Worm (Caenorhabditis elegans): ENCODE results near the gene H25K10.4.

The H25K10.4 gene

ce11 chrIV:16225747-16226146 is at the start of gene H25K10.4:
H25K10.4 (plus strand) TSS chrIV:16226047.
- TF ChIP-seq ceh-36 (tag; optimal IDR thresholded peaks at IDR 0.05) (no peak), scrt-1 (GFP tag; IDR thresholded peaks at IDR 0.05) (no peak), ets-7 (tag; optimal IDR thresholded peaks at IDR 0.05) (no peak), flt-1 (GFP tag; IDR thresholded peaks at IDR 0.05) (no peak), sea-1 (GFP tag; conservative IDR thresholded peaks at IDR 0.05) (no peak), ceh-13 (GFP tag; optimal IDR thresholded peaks at IDR 0.05) (no peak), hmbx-1 (tag; optimal IDR thresholded peaks at IDR 0.05) (no peak), tbx-37 (GFP tag; conservative IDR thresholded peaks at IDR 0.05) (no peak), hmg-4 (GFP tag; optimal IDR thresholded peaks at IDR 0.05) (no peak), tbx-11 (GFP tag; IDR thresholded peaks at IDR 0.05) (no peak), tra-4 (tag; optimal IDR thresholded peaks at IDR 0.05) (no peak)

- TF ChIP-seq flt-1 (GFP tag; IDR thresholded peaks at IDR 0.05) (no peak), F13C5.2 (tag; optimal IDR thresholded peaks at IDR 0.05) (no peak), ceh-13 (GFP tag; optimal IDR thresholded peaks at IDR 0.05) (no peak), B0310.2 (tag; optimal IDR thresholded peaks at IDR 0.05) (no peak), sea-1 (GFP tag; conservative IDR thresholded peaks at IDR 0.05) (no peak), tra-4 (tag; optimal IDR thresholded peaks at IDR 0.05) (no peak), tbx-11 (GFP tag; IDR thresholded peaks at IDR 0.05) (no peak), tbx-37 (GFP tag; conservative IDR thresholded peaks at IDR 0.05) (no peak), hnd-1 (tag; optimal IDR thresholded peaks at IDR 0.05) (no peak), ets-7 (tag; optimal IDR thresholded peaks at IDR 0.05) (no peak), pes-1 (GFP tag; IDR thresholded peaks at IDR 0.05) (no peak), ceh-36 (tag; optimal IDR thresholded peaks at IDR 0.05) (no peak), ama-1 (optimal IDR thresholded peaks at IDR 0.05) (no peak), hmg-4 (GFP tag; optimal IDR thresholded peaks at IDR 0.05) (no peak), scrt-1 (GFP tag; IDR thresholded peaks at IDR 0.05) (no peak), aly-1 (tag; optimal IDR thresholded peaks at IDR 0.05) (no peak)
Measured at ce11 chrIV:16176808-16177207, 49.0 kb upstream of the H25K10.4 start.

- TF ChIP-seq tbx-37 (GFP tag; conservative IDR thresholded peaks at IDR 0.05) (no peak), aly-1 (tag; optimal IDR thresholded peaks at IDR 0.05) (no peak), scrt-1 (GFP tag; IDR thresholded peaks at IDR 0.05) (no peak), tra-4 (tag; optimal IDR thresholded peaks at IDR 0.05) (no peak), flt-1 (GFP tag; IDR thresholded peaks at IDR 0.05) (no peak), pes-1 (GFP tag; IDR thresholded peaks at IDR 0.05) (no peak), tbx-11 (GFP tag; IDR thresholded peaks at IDR 0.05) (no peak), ets-7 (tag; optimal IDR thresholded peaks at IDR 0.05) (no peak), hnd-1 (tag; optimal IDR thresholded peaks at IDR 0.05) (no peak), hmbx-1 (tag; optimal IDR thresholded peaks at IDR 0.05) (no peak), ceh-13 (GFP tag; optimal IDR thresholded peaks at IDR 0.05) (no peak), sea-1 (GFP tag; conservative IDR thresholded peaks at IDR 0.05) (no peak), ama-1 (optimal IDR thresholded peaks at IDR 0.05) (no peak), F13C5.2 (tag; optimal IDR thresholded peaks at IDR 0.05) (no peak), B0310.2 (tag; optimal IDR thresholded peaks at IDR 0.05) (no peak), ceh-36 (tag; optimal IDR thresholded peaks at IDR 0.05) (no peak), hmg-4 (GFP tag; optimal IDR thresholded peaks at IDR 0.05) (no peak)
Measured at ce11 chrIV:16178433-16178832, 47.4 kb upstream of the H25K10.4 start.

- TF ChIP-seq ceh-36 (tag; optimal IDR thresholded peaks at IDR 0.05) = no peak
- TF ChIP-seq ceh-13 (GFP tag; optimal IDR thresholded peaks at IDR 0.05) = no peak
- TF ChIP-seq pes-1 (GFP tag; IDR thresholded peaks at IDR 0.05) = no peak
- no peak for TF ChIP-seq sea-1 (GFP tag; conservative IDR thresholded peaks at IDR 0.05)
- no peak for TF ChIP-seq F13C5.2 (tag; optimal IDR thresholded peaks at IDR 0.05)
- TF ChIP-seq hmg-4 (GFP tag; optimal IDR thresholded peaks at IDR 0.05) = no peak
- TF ChIP-seq ama-1 (optimal IDR thresholded peaks at IDR 0.05) = no peak
- no peak for TF ChIP-seq flt-1 (GFP tag; IDR thresholded peaks at IDR 0.05)
- no peak for TF ChIP-seq ets-7 (tag; optimal IDR thresholded peaks at IDR 0.05)
- TF ChIP-seq scrt-1 (GFP tag; IDR thresholded peaks at IDR 0.05) = no peak
- TF ChIP-seq tra-4 (tag; optimal IDR thresholded peaks at IDR 0.05) = no peak
- no peak for TF ChIP-seq B0310.2 (tag; optimal IDR thresholded peaks at IDR 0.05)
- no peak for TF ChIP-seq aly-1 (tag; optimal IDR thresholded peaks at IDR 0.05)
- TF ChIP-seq tbx-37 (GFP tag; conservative IDR thresholded peaks at IDR 0.05) = no peak
- TF ChIP-seq hnd-1 (tag; optimal IDR thresholded peaks at IDR 0.05) = no peak
- TF ChIP-seq hmbx-1 (tag; optimal IDR thresholded peaks at IDR 0.05) = no peak
- TF ChIP-seq tbx-11 (GFP tag; IDR thresholded peaks at IDR 0.05) = no peak
Measured at ce11 chrIV:16180898-16181482, 44.9 kb upstream of the H25K10.4 start.

ce11 chrIV:16184521-16184920 is 41.3 kb upstream of the H25K10.4 start, which contains the start of gene Y105C5B.1413:
Y105C5B.1413 (minus strand) TSS chrIV:16184621.
- no peak for TF ChIP-seq F13C5.2 (tag; optimal IDR thresholded peaks at IDR 0.05)
- TF ChIP-seq hmbx-1 (tag; optimal IDR thresholded peaks at IDR 0.05) = no peak
- TF ChIP-seq hnd-1 (tag; optimal IDR thresholded peaks at IDR 0.05) = no peak
- no peak for TF ChIP-seq ets-7 (tag; optimal IDR thresholded peaks at IDR 0.05)
- TF ChIP-seq hmg-4 (GFP tag; optimal IDR thresholded peaks at IDR 0.05) = no peak
- no peak for TF ChIP-seq ama-1 (optimal IDR thresholded peaks at IDR 0.05)
- TF ChIP-seq tbx-37 (GFP tag; conservative IDR thresholded peaks at IDR 0.05) = no peak
- no peak for TF ChIP-seq tra-4 (tag; optimal IDR thresholded peaks at IDR 0.05)
- TF ChIP-seq scrt-1 (GFP tag; IDR thresholded peaks at IDR 0.05) = no peak
- no peak for TF ChIP-seq B0310.2 (tag; optimal IDR thresholded peaks at IDR 0.05)
- TF ChIP-seq flt-1 (GFP tag; IDR thresholded peaks at IDR 0.05) = no peak
- TF ChIP-seq sea-1 (GFP tag; conservative IDR thresholded peaks at IDR 0.05) = no peak
- no peak for TF ChIP-seq ceh-13 (GFP tag; optimal IDR thresholded peaks at IDR 0.05)
- no peak for TF ChIP-seq ceh-36 (tag; optimal IDR thresholded peaks at IDR 0.05)
- TF ChIP-seq aly-1 (tag; optimal IDR thresholded peaks at IDR 0.05) = no peak
- TF ChIP-seq tbx-11 (GFP tag; IDR thresholded peaks at IDR 0.05) = no peak

ce11 chrIV:16186008-16186407 is 39.8 kb upstream of the H25K10.4 start:
- TF ChIP-seq F13C5.2 (tag; optimal IDR thresholded peaks at IDR 0.05) = no peak
- no peak for TF ChIP-seq tra-4 (tag; optimal IDR thresholded peaks at IDR 0.05)
- TF ChIP-seq sea-1 (GFP tag; conservative IDR thresholded peaks at IDR 0.05) = no peak
- no peak for TF ChIP-seq ets-7 (tag; optimal IDR thresholded peaks at IDR 0.05)
- TF ChIP-seq tbx-11 (GFP tag; IDR thresholded peaks at IDR 0.05) = no peak
- no peak for TF ChIP-seq pes-1 (GFP tag; IDR thresholded peaks at IDR 0.05)
- TF ChIP-seq hnd-1 (tag; optimal IDR thresholded peaks at IDR 0.05) = no peak
- no peak for TF ChIP-seq flt-1 (GFP tag; IDR thresholded peaks at IDR 0.05)
- no peak for TF ChIP-seq ceh-36 (tag; optimal IDR thresholded peaks at IDR 0.05)
- no peak for TF ChIP-seq aly-1 (tag; optimal IDR thresholded peaks at IDR 0.05)

- no peak for TF ChIP-seq scrt-1 (GFP tag; IDR thresholded peaks at IDR 0.05)
- TF ChIP-seq ceh-36 (tag; optimal IDR thresholded peaks at IDR 0.05) = no peak
- TF ChIP-seq B0310.2 (tag; optimal IDR thresholded peaks at IDR 0.05) = no peak
- TF ChIP-seq aly-1 (tag; optimal IDR thresholded peaks at IDR 0.05) = no peak
- no peak for TF ChIP-seq hnd-1 (tag; optimal IDR thresholded peaks at IDR 0.05)
- TF ChIP-seq hmg-4 (GFP tag; optimal IDR thresholded peaks at IDR 0.05) = no peak
- no peak for TF ChIP-seq ceh-13 (GFP tag; optimal IDR thresholded peaks at IDR 0.05)
- TF ChIP-seq ama-1 (optimal IDR thresholded peaks at IDR 0.05) = no peak
- no peak for TF ChIP-seq F13C5.2 (tag; optimal IDR thresholded peaks at IDR 0.05)
- no peak for TF ChIP-seq tra-4 (tag; optimal IDR thresholded peaks at IDR 0.05)
- TF ChIP-seq hmbx-1 (tag; optimal IDR thresholded peaks at IDR 0.05) = no peak
- no peak for TF ChIP-seq ets-7 (tag; optimal IDR thresholded peaks at IDR 0.05)
Measured at ce11 chrIV:16191597-16191996, 34.2 kb upstream of the H25K10.4 start.

All from whole organism, early embryonic.